Fruit fly (Drosophila melanogaster) whole organism, prepupa: ENCODE data around the gene Rabex-5.

Experiments
- Blimp-1 ChIP-seq: fragments of 200-800 bp; sonication (Bioruptor generic); optimal IDR thresholded peaks from 3 replicates; lab custom pipeline; 2017; ENCODE audit warnings: missing biosample characterization, missing genetic modification characterization, mild to moderate bottlenecking, moderate library complexity, missing genetic modification reagents
- CG10631 ChIP-seq: fragments of 200-800 bp; sonication (Bioruptor generic); optimal IDR thresholded peaks from 2 replicates; lab custom pipeline; 2016; ENCODE audit warnings: missing biosample characterization, missing genetic modification characterization
- CG11902 ChIP-seq: fragments of 200-800 bp; sonication (Bioruptor generic); optimal IDR thresholded peaks from 3 replicates; lab custom pipeline; 2016; ENCODE audit warnings: missing biosample characterization, missing genetic modification characterization
- CG15336 ChIP-seq: fragments of 200-800 bp; sonication (Bioruptor generic); IDR thresholded peaks from 2 replicates; pipeline ENCODE4 v1.3.6; 2022; ENCODE audit warnings: missing biosample characterization, missing genetic modification characterization
- CG1621 ChIP-seq: fragments of 200-800 bp; sonication (Bioruptor generic); optimal IDR thresholded peaks from 3 replicates; lab custom pipeline; 2018; ENCODE audit warnings: missing biosample characterization, mild to moderate bottlenecking, missing genetic modification characterization
- CG16779 ChIP-seq: fragments of 200-800 bp; sonication (Bioruptor generic); optimal IDR thresholded peaks from 3 replicates; lab custom pipeline; 2017; ENCODE audit warnings: missing biosample characterization, mild to moderate bottlenecking, missing genetic modification characterization
- CG3032 ChIP-seq: fragments of 200-800 bp; optimal IDR thresholded peaks from 2 replicates; lab custom pipeline; 2019; ENCODE audit warnings: missing biosample characterization, mild to moderate bottlenecking, missing genetic modification characterization, moderate library complexity
- CG31627 ChIP-seq: fragments of 200-800 bp; sonication (Bioruptor generic); optimal IDR thresholded peaks from 3 replicates; lab custom pipeline; 2016; ENCODE audit warnings: missing biosample characterization, missing genetic modification characterization
- CG32006 ChIP-seq: fragments of 200-800 bp; sonication (Bioruptor generic); optimal IDR thresholded peaks from 3 replicates; lab custom pipeline; 2017; ENCODE audit warnings: missing biosample characterization, mild to moderate bottlenecking, missing genetic modification characterization
- CG3919 ChIP-seq: fragments of 200-800 bp; sonication (Bioruptor generic); optimal IDR thresholded peaks from 3 replicates; lab custom pipeline; 2016; ENCODE audit warnings: missing biosample characterization, missing genetic modification characterization
- CG4318 ChIP-seq: fragments of 200-800 bp; sonication (Bioruptor generic); optimal IDR thresholded peaks from 3 replicates; lab custom pipeline; 2017; ENCODE audit warnings: missing biosample characterization, mild to moderate bottlenecking, missing genetic modification characterization
- CG6276 ChIP-seq: fragments of 200-800 bp; sonication (Bioruptor generic); optimal IDR thresholded peaks from 2 replicates; lab custom pipeline; 2017; ENCODE audit warnings: missing biosample characterization, mild to moderate bottlenecking, missing genetic modification characterization
- CG6792 ChIP-seq: fragments of 200-800 bp; sonication (Bioruptor generic); optimal IDR thresholded peaks from 3 replicates; lab custom pipeline; 2016; ENCODE audit warnings: missing biosample characterization, missing genetic modification characterization
- CG6808 ChIP-seq: fragments of 200-800 bp; sonication (Bioruptor generic); optimal IDR thresholded peaks from 3 replicates; lab custom pipeline; 2017; ENCODE audit warnings: missing biosample characterization, missing genetic modification characterization, mild to moderate bottlenecking, moderate library complexity, missing genetic modification reagents
- CG8119 ChIP-seq: fragments of 200-800 bp; sonication (Bioruptor generic); IDR thresholded peaks from 3 replicates; pipeline ENCODE4 v1.3.6; 2022; ENCODE audit warnings: missing biosample characterization, missing genetic modification characterization
- CG8319 ChIP-seq: fragments of 200-800 bp; sonication (Bioruptor generic); optimal IDR thresholded peaks from 3 replicates; lab custom pipeline; 2016; ENCODE audit warnings: missing biosample characterization, missing genetic modification characterization
- CG9139 ChIP-seq: fragments of 200-800 bp; sonication (Bioruptor generic); optimal IDR thresholded peaks from 3 replicates; lab custom pipeline; 2017; ENCODE audit warnings: missing biosample characterization, mild to moderate bottlenecking, missing genetic modification characterization
- Eip75B ChIP-seq: fragments of 200-800 bp; sonication (Bioruptor generic); optimal IDR thresholded peaks from 3 replicates; lab custom pipeline; 2016; ENCODE audit warnings: missing biosample characterization, missing genetic modification characterization
- Eip78C ChIP-seq: fragments of 200-800 bp; sonication (Bioruptor generic); peaks from one replicate; lab custom pipeline; 2016; ENCODE audit warnings: missing biosample characterization, missing genetic modification characterization
- Eip93F ChIP-seq: fragments of 200-800 bp; sonication (Bioruptor generic); optimal IDR thresholded peaks from 2 replicates; lab custom pipeline; 2016; ENCODE audit warnings: missing biosample characterization, mild to moderate bottlenecking, missing genetic modification characterization
- Ets21C ChIP-seq: fragments of 200-800 bp; sonication (Bioruptor generic); optimal IDR thresholded peaks from 3 replicates; lab custom pipeline; 2016; ENCODE audit warnings: missing biosample characterization, missing genetic modification characterization
- Ets96B ChIP-seq: fragments of 200-800 bp; optimal IDR thresholded peaks from 2 replicates; lab custom pipeline; 2019; ENCODE audit warnings: missing biosample characterization, mild to moderate bottlenecking, missing genetic modification characterization, moderate library complexity
- Hr38 ChIP-seq: sonication (Bioruptor generic); optimal IDR thresholded peaks from 2 replicates; lab custom pipeline; 2016; ENCODE audit warnings: missing biosample characterization, missing genetic modification characterization
- Hr39 ChIP-seq: fragments of 200-800 bp; sonication (Bioruptor generic); optimal IDR thresholded peaks from 2 replicates; lab custom pipeline; 2016; ENCODE audit warnings: missing biosample characterization, missing genetic modification characterization
- Hr4 ChIP-seq: fragments of 200-800 bp; sonication (Bioruptor generic); optimal IDR thresholded peaks from 3 replicates; lab custom pipeline; 2016; ENCODE audit warnings: missing biosample characterization, missing genetic modification characterization
- Met ChIP-seq: fragments of 200-800 bp; sonication (Bioruptor generic); optimal IDR thresholded peaks from 3 replicates; lab custom pipeline; 2016; ENCODE audit warnings: missing biosample characterization, missing genetic modification characterization
- OdsH ChIP-seq: fragments of 200-800 bp; sonication (Bioruptor generic); optimal IDR thresholded peaks from 3 replicates; lab custom pipeline; 2016; ENCODE audit warnings: missing biosample characterization, missing genetic modification characterization
- Smox ChIP-seq: fragments of 200-800 bp; sonication (Bioruptor generic); optimal IDR thresholded peaks from 3 replicates; lab custom pipeline; 2016; ENCODE audit warnings: missing biosample characterization, missing genetic modification characterization
- Sox14 ChIP-seq: fragments of 200-800 bp; sonication (Bioruptor generic); optimal IDR thresholded peaks from 3 replicates; lab custom pipeline; 2016; ENCODE audit warnings: missing biosample characterization, missing genetic modification characterization
- Sox15 ChIP-seq: fragments of 200-800 bp; sonication (Bioruptor generic); optimal IDR thresholded peaks from 3 replicates; lab custom pipeline; 2016; ENCODE audit warnings: missing biosample characterization, missing genetic modification characterization
- achi ChIP-seq: fragments of 200-800 bp; sonication (Bioruptor generic); optimal IDR thresholded peaks from 3 replicates; lab custom pipeline; 2016; ENCODE audit warnings: missing biosample characterization, missing genetic modification characterization
- acj6 ChIP-seq: fragments of 200-800 bp; sonication (Bioruptor generic); optimal IDR thresholded peaks from 3 replicates; lab custom pipeline; 2016; ENCODE audit warnings: missing biosample characterization, missing genetic modification characterization
- cyc ChIP-seq: fragments of 200-800 bp; sonication (Bioruptor generic); optimal IDR thresholded peaks from 3 replicates; lab custom pipeline; 2016; ENCODE audit warnings: missing biosample characterization, missing genetic modification characterization
- eg ChIP-seq: fragments of 200-800 bp; sonication (Bioruptor generic); IDR thresholded peaks from 3 replicates; pipeline ENCODE4 v1.3.6; 2022; ENCODE audit warnings: missing biosample characterization, missing genetic modification characterization
- esn ChIP-seq: fragments of 200-800 bp; sonication (Bioruptor generic); optimal IDR thresholded peaks from 2 replicates; lab custom pipeline; 2016; ENCODE audit warnings: missing biosample characterization, mild to moderate bottlenecking, missing genetic modification characterization, moderate library complexity
- fd59A ChIP-seq: fragments of 200-800 bp; sonication (Bioruptor generic); optimal IDR thresholded peaks from 2 replicates; lab custom pipeline; 2017; ENCODE audit warnings: missing biosample characterization, mild to moderate bottlenecking, missing genetic modification characterization, missing genetic modification reagents
- fd85E ChIP-seq: fragments of 200-800 bp; sonication (Bioruptor generic); optimal IDR thresholded peaks from 3 replicates; lab custom pipeline; 2016; ENCODE audit warnings: missing biosample characterization, missing genetic modification characterization
- fkh ChIP-seq: fragments of 200-800 bp; sonication (Bioruptor generic); optimal IDR thresholded peaks from 3 replicates; lab custom pipeline; 2017; ENCODE audit warnings: missing biosample characterization, mild to moderate bottlenecking, missing genetic modification characterization, moderate library complexity
- lz ChIP-seq: fragments of 200-800 bp; sonication (Bioruptor generic); optimal IDR thresholded peaks from 3 replicates; lab custom pipeline; 2016; ENCODE audit warnings: missing biosample characterization, missing genetic modification characterization
- pdm3 ChIP-seq: fragments of 200-800 bp; sonication (Bioruptor generic); optimal IDR thresholded peaks from 3 replicates; lab custom pipeline; 2016; ENCODE audit warnings: missing biosample characterization, missing genetic modification characterization
- salr ChIP-seq, 2 experiments: fragments of 200-800 bp; sonication (Bioruptor generic); optimal IDR thresholded peaks; 3 replicates each; lab custom pipeline; 2016 to 2018; ENCODE audit warnings: missing biosample characterization in 2 of 2, missing genetic modification characterization in 2 of 2, mild to moderate bottlenecking in 1 of 2
- spab ChIP-seq: fragments of 200-800 bp; sonication (Bioruptor generic); optimal IDR thresholded peaks from 2 replicates; lab custom pipeline; 2017; ENCODE audit warnings: missing biosample characterization, mild to moderate bottlenecking, missing genetic modification characterization, missing genetic modification reagents
- ss ChIP-seq, 2 experiments: fragments of 200-800 bp; sonication (Bioruptor generic); optimal IDR thresholded peaks; 2 replicates in 1 of 2; 3 replicates in 1 of 2; lab custom pipeline; 2017 to 2018; ENCODE audit warnings: mild to moderate bottlenecking in 2 of 2, missing biosample characterization in 2 of 2, missing genetic modification characterization in 2 of 2, moderate library complexity in 1 of 2
- svp ChIP-seq: fragments of 200-800 bp; sonication (Bioruptor generic); peaks from one replicate; lab custom pipeline; 2016; ENCODE audit warnings: missing biosample characterization, missing genetic modification characterization
- vri ChIP-seq: fragments of 200-800 bp; sonication (Bioruptor generic); optimal IDR thresholded peaks from 3 replicates; lab custom pipeline; 2016; ENCODE audit warnings: missing biosample characterization, mild to moderate bottlenecking, missing genetic modification characterization

Rabex-5 gene

dm6 chr3L:1256061-1256780 lies 39.5 kb upstream of the Rabex-5 start, which contains the start of gene tfc (continued):
- TF ChIP-seq Blimp-1, result peak; percentile 94
- peak; percentile 23; the same call in 1 of the 2 replicates for TF ChIP-seq CG15336 (GFP tag; lab: Robert Waterston, UW)
- TF ChIP-seq ss (GFP tag; optimal IDR thresholded peaks at IDR 0.05; lab: Kevin White, UChicago), result peak in 1 of 2 experiments; percentile 28
- TF ChIP-seq Eip75B (GFP tag; lab: Kevin White, UChicago), result no peak
- TF ChIP-seq Ets21C (GFP tag; lab: Kevin White, UChicago), result no peak
- no peak for TF ChIP-seq Met (GFP tag; lab: Kevin White, UChicago)
- TF ChIP-seq CG11902 (GFP tag; lab: Kevin White, UChicago), result no peak
- TF ChIP-seq CG6276 (GFP tag; lab: Kevin White, UChicago), result peak; percentile 10
- TF ChIP-seq fkh, result no peak
- TF ChIP-seq fd59A (GFP tag; lab: Kevin White, UChicago), result no peak
- no peak for TF ChIP-seq lz
- TF ChIP-seq CG1621 (tag; lab: Kevin White, UChicago), result peak; percentile 19
- peak; percentile 4 for TF ChIP-seq CG6792 (GFP tag; lab: Kevin White, UChicago)
- TF ChIP-seq Eip78C (GFP tag; lab: Kevin White, UChicago), result peak; percentile 72
- no peak for TF ChIP-seq CG10631 (GFP tag; lab: Kevin White, UChicago)
- no peak for TF ChIP-seq Hr38
- TF ChIP-seq salr (GFP tag; optimal IDR thresholded peaks at IDR 0.05; lab: Kevin White, UChicago), result no peak
- no peak for TF ChIP-seq Smox
- no peak for TF ChIP-seq acj6 (GFP tag; lab: Kevin White, UChicago)
- no peak for TF ChIP-seq Eip93F (GFP tag; lab: Kevin White, UChicago)
- no peak for TF ChIP-seq OdsH
- peak; percentile 52; the same call in 2 of the 3 replicates for TF ChIP-seq eg (GFP tag; lab: Robert Waterston, UW)
- TF ChIP-seq spab (GFP tag; lab: Kevin White, UChicago), result no peak
- TF ChIP-seq CG16779 (tag; lab: Kevin White, UChicago), result no peak
- TF ChIP-seq esn (GFP tag; lab: Kevin White, UChicago), result no peak

dm6 chr3L:1258547-1258946 lies 37.2 kb upstream of the Rabex-5 start:
- no peak for TF ChIP-seq CG6808 (GFP tag; lab: Kevin White, UChicago)
- no peak for TF ChIP-seq vri (GFP tag; lab: Kevin White, UChicago)
- no peak for TF ChIP-seq CG6792 (GFP tag; lab: Kevin White, UChicago)
- no peak for TF ChIP-seq CG32006 (GFP tag; lab: Kevin White, UChicago)
- no peak for TF ChIP-seq esn (GFP tag; lab: Kevin White, UChicago)
- no peak for TF ChIP-seq cyc
- TF ChIP-seq ss (GFP tag; optimal IDR thresholded peaks at IDR 0.05; lab: Kevin White, UChicago), result no peak
- TF ChIP-seq CG4318 (GFP tag; lab: Kevin White, UChicago), result no peak
- TF ChIP-seq CG31627 (GFP tag; lab: Kevin White, UChicago), result no peak
- TF ChIP-seq fd85E, result no peak
- TF ChIP-seq CG9139 (GFP tag; lab: Kevin White, UChicago), result no peak
- no peak for TF ChIP-seq Eip75B (GFP tag; lab: Kevin White, UChicago)
- TF ChIP-seq OdsH, result no peak
- no peak for TF ChIP-seq achi (GFP tag; lab: Kevin White, UChicago)
- TF ChIP-seq CG3032, result no peak

DNA sequence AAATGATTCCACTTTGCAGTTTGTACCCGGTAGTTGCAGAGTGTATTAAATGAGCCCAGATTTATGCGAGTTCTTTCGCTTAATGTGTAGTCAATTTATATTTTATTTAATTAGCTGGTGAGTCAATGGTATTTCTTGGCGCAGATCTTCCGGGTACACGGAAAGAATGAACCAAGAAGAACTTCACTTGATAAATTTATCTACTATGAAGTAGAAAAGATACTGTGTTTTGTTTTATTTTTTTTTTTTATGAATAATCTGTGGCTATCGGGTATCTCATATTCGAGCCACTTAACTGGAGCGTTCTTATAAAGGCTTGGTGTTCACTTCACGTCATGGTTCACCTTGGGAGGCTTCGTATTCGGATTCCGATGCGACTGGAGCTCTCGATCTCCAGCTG lies 30.7 kb upstream of the Rabex-5 start:
- TF ChIP-seq Hr4 (GFP tag; lab: Kevin White, UChicago) (no peak), pdm3 (peak; percentile 36), vri (GFP tag; lab: Kevin White, UChicago) (peak; percentile 7), lz (peak; percentile 52), fd85E (no peak), Hr39 (GFP tag; lab: Kevin White, UChicago) (peak; percentile 45), CG8319 (no peak), Met (GFP tag; lab: Kevin White, UChicago) (peak; percentile 53), CG3919 (GFP tag; lab: Kevin White, UChicago) (peak; percentile 37), CG6792 (GFP tag; lab: Kevin White, UChicago) (peak; percentile 17), svp (GFP tag; lab: Kevin White, UChicago) (peak; percentile 89), CG32006 (GFP tag; lab: Kevin White, UChicago) (peak; percentile 32), Eip75B (GFP tag; lab: Kevin White, UChicago) (peak; percentile 56), esn (GFP tag; lab: Kevin White, UChicago) (peak; percentile 62), OdsH (peak; percentile 44), Eip78C (GFP tag; lab: Kevin White, UChicago) (peak; percentile 89), ss (GFP tag; optimal IDR thresholded peaks at IDR 0.05; lab: Kevin White, UChicago) (peak in 1 of 2 experiments; percentile 10), Sox14 (GFP tag; lab: Kevin White, UChicago) (peak; percentile 26), salr (GFP tag; optimal IDR thresholded peaks at IDR 0.05; lab: Kevin White, UChicago) (peak in 1 of 2 experiments; percentile 5), CG4318 (GFP tag; lab: Kevin White, UChicago) (no peak), Ets21C (GFP tag; lab: Kevin White, UChicago) (peak; percentile 15), CG8119 (GFP tag; lab: Robert Waterston, UW) (no peak), Ets96B (no peak), Sox15 (GFP tag; lab: Kevin White, UChicago) (peak; percentile 1), CG10631 (GFP tag; lab: Kevin White, UChicago) (peak; percentile 56)
